Fruit fly (Drosophila melanogaster): ENCODE results near the gene GAPsec.
A peak's percentile ranks its signal among the peaks of the same experiment; 100 is the strongest.

Gene GAPsec

dm6 chr3L:8575844-8576842 is 47.6 kb downstream of the GAPsec start, which contains the start of the genes CG6638 and CG43078:
TSS of gene CG6638 (minus strand) at chr3L:8576078.
TSS of gene CG43078 (plus strand) at chr3L:8576808.
- TF ChIP-seq Rel (GFP tag; optimal IDR thresholded peaks at IDR 0.05) (no peak), Rel (tag; optimal IDR thresholded peaks at IDR 0.05) (peak; percentile 57), foxo (GFP tag; optimal IDR thresholded peaks at IDR 0.05) (peak in 1 of 2 experiments; percentile 34), Abd-B (GFP tag; optimal IDR thresholded peaks at IDR 0.05) (no peak), psq (GFP tag; optimal IDR thresholded peaks at IDR 0.05) (peak; percentile 26), rgr (GFP tag; optimal IDR thresholded peaks at IDR 0.05) (peak; percentile 46), Dfd (GFP tag; optimal IDR thresholded peaks at IDR 0.05) (no peak)

Data from whole organism, wandering third instar larva.